Comparison of ENCODE assay signal across 1 fruit fly cellular context in the genomic region with DNA sequence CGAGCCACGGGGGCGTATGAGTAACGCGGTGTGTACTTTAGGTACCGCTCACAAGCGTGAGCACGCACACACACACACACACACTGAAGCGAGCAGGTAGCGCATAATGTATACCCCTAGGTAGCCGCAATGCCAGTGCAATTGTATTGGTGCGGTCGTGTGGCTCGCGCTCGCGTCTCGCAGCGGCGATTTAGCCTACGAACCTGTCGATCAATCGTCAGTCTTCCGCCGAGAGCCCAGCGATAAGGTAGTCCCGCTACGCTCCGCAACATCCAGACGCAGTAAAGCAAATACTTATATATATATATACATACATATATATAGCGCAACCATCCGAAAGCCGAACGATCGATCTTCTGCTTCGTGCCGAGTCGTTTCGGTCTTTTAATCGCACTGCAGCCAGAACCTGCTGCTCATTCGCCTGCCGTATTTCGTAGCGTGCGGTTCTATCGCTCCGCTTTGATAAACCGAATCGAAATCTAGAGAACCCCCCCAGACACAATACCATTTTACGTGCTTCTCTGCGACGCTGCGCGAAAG.
TF ChIP-seq lines count a peak whose summit lies in the region.

A gene (plus strand): TSS at position 215 of the 540 bp plus-strand sequence.

TF ChIP-seq in whole organism, embryonic, 481 proteins besides CTCF, POLR2A, EP300 and RAD21 (continued from another document):
- peak; percentile 12 for TF ChIP-seq CG13424 (tag; optimal IDR thresholded peaks at IDR 0.05; lab: Kevin White, UChicago)
- TF ChIP-seq bbx (GFP tag; IDR thresholded peaks at IDR 0.05; lab: Robert Waterston, UW; ENCODE audit: partially characterized antibody), result peak; percentile 64
- peak; percentile 62 for TF ChIP-seq CG7987 (GFP tag; optimal IDR thresholded peaks at IDR 0.05; lab: Kevin White, UChicago)
- peak; percentile 67 for TF ChIP-seq CG18599 (GFP tag; optimal IDR thresholded peaks at IDR 0.05; lab: Kevin White, UChicago)
- no peak for TF ChIP-seq CG7357 (GFP tag; IDR thresholded peaks at IDR 0.05; lab: Robert Waterston, UW)
- TF ChIP-seq CG7372 (GFP tag; IDR thresholded peaks at IDR 0.05; lab: Robert Waterston, UW), result peak; percentile 94
- no peak for TF ChIP-seq Mad (GFP tag; optimal IDR thresholded peaks at IDR 0.05; lab: Kevin White, UChicago)
- TF ChIP-seq sqz (GFP tag; optimal IDR thresholded peaks at IDR 0.05; lab: Kevin White, UChicago), result peak; percentile 37
- TF ChIP-seq CG11723 (GFP tag; optimal IDR thresholded peaks at IDR 0.05; lab: Kevin White, UChicago), result peak; percentile 51
- TF ChIP-seq ttk (GFP tag; IDR thresholded peaks at IDR 0.05; lab: Robert Waterston, UW), result no peak; the same call in 1 of the 2 replicates
- peak; percentile 57 for TF ChIP-seq D19A (tag; optimal IDR thresholded peaks at IDR 0.05; lab: Kevin White, UChicago)
- no peak for TF ChIP-seq crp (GFP tag; optimal IDR thresholded peaks at IDR 0.05; lab: Kevin White, UChicago)
- no peak for TF ChIP-seq Six4 (GFP tag; optimal IDR thresholded peaks at IDR 0.05; lab: Kevin White, UChicago)
- TF ChIP-seq salm (tag; optimal IDR thresholded peaks at IDR 0.05; lab: Kevin White, UChicago), result peak; percentile 39
- TF ChIP-seq CG4424 (GFP tag; optimal IDR thresholded peaks at IDR 0.05; lab: Kevin White, UChicago), result no peak
- peak; percentile 69; the same call in 2 of the 3 replicates for TF ChIP-seq Opbp (GFP tag; IDR thresholded peaks at IDR 0.05; lab: Robert Waterston, UW; ENCODE audit: partially characterized antibody)
- TF ChIP-seq HHEX (GFP tag; optimal IDR thresholded peaks at IDR 0.05; lab: Kevin White, UChicago), result peak; percentile 25
- TF ChIP-seq CG17829 (tag; optimal IDR thresholded peaks at IDR 0.05; lab: Kevin White, UChicago), result peak; percentile 86
- no peak; the same call in 1 of the 2 replicates for TF ChIP-seq bowl (GFP tag; IDR thresholded peaks at IDR 0.05; lab: Robert Waterston, UW)
- TF ChIP-seq CG1792 (GFP tag; optimal IDR thresholded peaks at IDR 0.05; lab: Kevin White, UChicago), result no peak
- peak; percentile 14 for TF ChIP-seq org-1 (GFP tag; optimal IDR thresholded peaks at IDR 0.05; lab: Kevin White, UChicago)
- TF ChIP-seq CG6765 (GFP tag; optimal IDR thresholded peaks at IDR 0.05; lab: Kevin White, UChicago), result no peak
- no peak for TF ChIP-seq br (optimal IDR thresholded peaks at IDR 0.05; lab: Kevin White, UChicago)
- TF ChIP-seq CG15514 (GFP tag; optimal IDR thresholded peaks at IDR 0.05; lab: Kevin White, UChicago), result peak; percentile 65
- peak; percentile 27 for TF ChIP-seq vfl (GFP tag; optimal IDR thresholded peaks at IDR 0.05; lab: Kevin White, UChicago)
- 0 out of 2 replicates have a peak, but pooled peaks have one; percentile 17 for TF ChIP-seq CG3847 (GFP tag; IDR thresholded peaks at IDR 0.05; lab: Robert Waterston, UW)
- TF ChIP-seq Atf6 (GFP tag; IDR thresholded peaks at IDR 0.05; lab: Robert Waterston, UW), result no peak; the same call in 1 of the 2 replicates
- peak; percentile 66; the same call in 1 of the 3 replicates for TF ChIP-seq mld (GFP tag; IDR thresholded peaks at IDR 0.05; lab: Robert Waterston, UW; ENCODE audit: partially characterized antibody)
- peak; percentile 52; the same call in 1 of the 3 replicates for TF ChIP-seq CG11456 (GFP tag; IDR thresholded peaks at IDR 0.05; lab: Robert Waterston, UW)
- TF ChIP-seq CG34376 (GFP tag; optimal IDR thresholded peaks at IDR 0.05; lab: Kevin White, UChicago), result peak; percentile 88
- TF ChIP-seq tx (GFP tag; optimal IDR thresholded peaks at IDR 0.05; lab: Kevin White, UChicago), result no peak
- peak; percentile 58 for TF ChIP-seq jing (GFP tag; optimal IDR thresholded peaks at IDR 0.05; lab: Kevin White, UChicago)
- TF ChIP-seq en (GFP tag; optimal IDR thresholded peaks at IDR 0.05; lab: Kevin White, UChicago), result no peak
- TF ChIP-seq pros (GFP tag; optimal IDR thresholded peaks at IDR 0.05; lab: Kevin White, UChicago), result peak; percentile 43
- peak; percentile 42 for TF ChIP-seq CG7928 (GFP tag; optimal IDR thresholded peaks at IDR 0.05; lab: Kevin White, UChicago)
- TF ChIP-seq CG14441 (GFP tag; IDR thresholded peaks at IDR 0.05; lab: Robert Waterston, UW), result no peak
- no peak for TF ChIP-seq ase (GFP tag; IDR thresholded peaks at IDR 0.05; lab: Robert Waterston, UW)
- peak; percentile 58 for TF ChIP-seq CG6254 (GFP tag; optimal IDR thresholded peaks at IDR 0.05; lab: Kevin White, UChicago)
- TF ChIP-seq Vsx1 (GFP tag; optimal IDR thresholded peaks at IDR 0.05; lab: Kevin White, UChicago), result peak; percentile 43
- TF ChIP-seq Trl (optimal IDR thresholded peaks at IDR 0.05; lab: Kevin White, UChicago), result peak in 1 of 2 experiments; percentile 40
- no peak for TF ChIP-seq Trl (GFP tag; optimal IDR thresholded peaks at IDR 0.05; lab: Kevin White, UChicago)
- TF ChIP-seq CG6854 (GFP tag; optimal IDR thresholded peaks at IDR 0.05; lab: Kevin White, UChicago), result peak; percentile 48
- TF ChIP-seq CG6683 (GFP tag; optimal IDR thresholded peaks at IDR 0.05; lab: Kevin White, UChicago), result peak; percentile 11
- peak; percentile 24 for TF ChIP-seq bcd (GFP tag; optimal IDR thresholded peaks at IDR 0.05; lab: Kevin White, UChicago)
- no peak for TF ChIP-seq Mes4 (GFP tag; optimal IDR thresholded peaks at IDR 0.05; lab: Kevin White, UChicago)
- TF ChIP-seq H2.0 (GFP tag; IDR thresholded peaks at IDR 0.05; lab: Robert Waterston, UW), result no peak
- TF ChIP-seq chinmo (GFP tag; IDR thresholded peaks at IDR 0.05; lab: Robert Waterston, UW; ENCODE audit: partially characterized antibody), result peak; percentile 99
- no peak for TF ChIP-seq CG9932 (GFP tag; IDR thresholded peaks at IDR 0.05; lab: Robert Waterston, UW)
- TF ChIP-seq grau (tag; optimal IDR thresholded peaks at IDR 0.05; lab: Kevin White, UChicago), result peak; percentile 38
- peak; percentile 63; the same call in 1 of the 2 replicates for TF ChIP-seq Bgb (GFP tag; IDR thresholded peaks at IDR 0.05; lab: Robert Waterston, UW; ENCODE audit: partially characterized antibody)
- peak; percentile 30; the same call in 1 of the 2 replicates for TF ChIP-seq Rfx (GFP tag; IDR thresholded peaks at IDR 0.05; lab: Robert Waterston, UW)
- no peak for TF ChIP-seq CG1647 (GFP tag; optimal IDR thresholded peaks at IDR 0.05; lab: Kevin White, UChicago)
- no peak for TF ChIP-seq E2f1 (GFP tag; IDR thresholded peaks at IDR 0.05; lab: Robert Waterston, UW)
- TF ChIP-seq pita (GFP tag; optimal IDR thresholded peaks at IDR 0.05; lab: Kevin White, UChicago), result no peak
- TF ChIP-seq CG1233 (GFP tag; optimal IDR thresholded peaks at IDR 0.05; lab: Kevin White, UChicago), result no peak
- TF ChIP-seq bigmax (GFP tag; optimal IDR thresholded peaks at IDR 0.05; lab: Kevin White, UChicago), result no peak
- no peak for TF ChIP-seq Spps (tag; optimal IDR thresholded peaks at IDR 0.05; lab: Kevin White, UChicago)
- TF ChIP-seq CG4707 (GFP tag; optimal IDR thresholded peaks at IDR 0.05; lab: Kevin White, UChicago), result peak; percentile 10
- TF ChIP-seq CG1603 (tag; optimal IDR thresholded peaks at IDR 0.05; lab: Kevin White, UChicago), result no peak
- TF ChIP-seq CG17385 (GFP tag; optimal IDR thresholded peaks at IDR 0.05; lab: Kevin White, UChicago), result peak; percentile 49
- peak; percentile 15; the same call in 1 of the 2 replicates for TF ChIP-seq CG4360 (GFP tag; IDR thresholded peaks at IDR 0.05; lab: Robert Waterston, UW)
- TF ChIP-seq fd3F (GFP tag; optimal IDR thresholded peaks at IDR 0.05; lab: Kevin White, UChicago), result no peak
- TF ChIP-seq GATAe (GFP tag; conservative IDR thresholded peaks at IDR 0.05; lab: Robert Waterston, UW), result peak; percentile 61; the same call in 1 of the 2 replicates
- TF ChIP-seq kay (GFP tag; optimal IDR thresholded peaks at IDR 0.05; lab: Kevin White, UChicago), result peak; percentile 89
- TF ChIP-seq Jarid2 (GFP tag; optimal IDR thresholded peaks at IDR 0.05; lab: Kevin White, UChicago), result peak; percentile 100
- no peak for TF ChIP-seq nerfin-2 (GFP tag; IDR thresholded peaks at IDR 0.05; lab: Robert Waterston, UW; ENCODE audit: partially characterized antibody)
- peak; percentile 92 for TF ChIP-seq CG5245 (GFP tag; optimal IDR thresholded peaks at IDR 0.05; lab: Kevin White, UChicago)
- TF ChIP-seq CG10431 (GFP tag; optimal IDR thresholded peaks at IDR 0.05; lab: Kevin White, UChicago), result peak; percentile 49
- no peak for TF ChIP-seq disco-r (GFP tag; optimal IDR thresholded peaks at IDR 0.05; lab: Kevin White, UChicago)
- TF ChIP-seq CG12071 (GFP tag; optimal IDR thresholded peaks at IDR 0.05; lab: Kevin White, UChicago), result peak; percentile 38
- TF ChIP-seq Sry-δ (GFP tag; optimal IDR thresholded peaks at IDR 0.05; lab: Kevin White, UChicago), result no peak
- TF ChIP-seq gro (GFP tag; optimal IDR thresholded peaks at IDR 0.05; lab: Kevin White, UChicago), result peak; percentile 32
- TF ChIP-seq zfh1 (GFP tag; IDR thresholded peaks at IDR 0.05; lab: Robert Waterston, UW), result peak; percentile 34; the same call in 1 of the 3 replicates
